Worm (Caenorhabditis elegans) whole organism, late embryonic: ENCODE measurements around the gene ilys-4.
A peak's percentile ranks its signal among the peaks of the same experiment; 100 is the strongest.

Experiments
- C08G9.2 ChIP-seq: sonication (generic microtip); optimal IDR thresholded peaks from 2 replicates; lab custom pipeline; 2016; ENCODE audit warnings: mild to moderate bottlenecking, missing genetic modification characterization, moderate library complexity, missing compliant biosample characterization
- C38D4.7 ChIP-seq: fragments of 200-800 bp; sonication (Bioruptor generic); optimal IDR thresholded peaks from 2 replicates; lab custom pipeline; 2018; ENCODE audit warnings: mild to moderate bottlenecking, missing genetic modification characterization, moderate library complexity, missing compliant biosample characterization
- F13H6.1 ChIP-seq: sonication (generic microtip); optimal IDR thresholded peaks from 2 replicates; lab custom pipeline; 2016; ENCODE audit warnings: missing genetic modification characterization, missing compliant biosample characterization
- K02D7.2 ChIP-seq: sonication (generic microtip); optimal IDR thresholded peaks from 2 replicates; lab custom pipeline; 2017; ENCODE audit warnings: mild to moderate bottlenecking, missing genetic modification characterization, missing compliant biosample characterization
- Y22D7AL.16 ChIP-seq: sonication (generic microtip); optimal IDR thresholded peaks from 2 replicates; lab custom pipeline; 2016; ENCODE audit warnings: missing genetic modification characterization, missing compliant biosample characterization
- ahr-1 ChIP-seq: sonication (generic microtip); optimal IDR thresholded peaks from 2 replicates; lab custom pipeline; 2016; ENCODE audit warnings: missing genetic modification characterization, missing compliant biosample characterization
- ceh-14 ChIP-seq: sonication (generic microtip); optimal IDR thresholded peaks from 2 replicates; lab custom pipeline; 2016; ENCODE audit warnings: missing genotype, missing genetic modification characterization, missing compliant biosample characterization
- ceh-18 ChIP-seq: sonication (generic microtip); optimal IDR thresholded peaks from 2 replicates; lab custom pipeline; 2016; ENCODE audit warnings: missing genetic modification characterization, missing compliant biosample characterization
- ceh-2 ChIP-seq: sonication (generic microtip); optimal IDR thresholded peaks from 2 replicates; lab custom pipeline; 2016; ENCODE audit warnings: missing genotype, missing genetic modification characterization, missing compliant biosample characterization
- ceh-24 ChIP-seq: sonication (generic microtip); optimal IDR thresholded peaks from 2 replicates; lab custom pipeline; 2016; ENCODE audit warnings: mild to moderate bottlenecking, missing genetic modification characterization, missing compliant biosample characterization
- ceh-31 ChIP-seq: sonication (generic microtip); optimal IDR thresholded peaks from 2 replicates; lab custom pipeline; 2016; ENCODE audit warnings: missing genetic modification characterization, missing compliant biosample characterization
- ceh-34 ChIP-seq: sonication (generic microtip); optimal IDR thresholded peaks from 2 replicates; lab custom pipeline; 2016; ENCODE audit warnings: mild to moderate bottlenecking, missing genetic modification characterization, missing compliant biosample characterization
- ceh-45 ChIP-seq: fragments of 200-800 bp; sonication (Bioruptor generic); IDR thresholded peaks from 2 replicates; pipeline ENCODE4 v1.3.6; 2022; ENCODE audit warnings: missing genetic modification reagents, missing genetic modification characterization, missing compliant biosample characterization
- ceh-9 ChIP-seq: sonication (generic microtip); optimal IDR thresholded peaks from 2 replicates; lab custom pipeline; 2016; ENCODE audit warnings: mild to moderate bottlenecking, missing genetic modification characterization, inconsistent platforms, missing compliant biosample characterization
- elt-2 ChIP-seq: sonication (generic microtip); optimal IDR thresholded peaks from 2 replicates; lab custom pipeline; 2016; ENCODE audit warnings: missing genetic modification reagents, missing genetic modification characterization, missing compliant biosample characterization
- ets-4 ChIP-seq: sonication (generic microtip); optimal IDR thresholded peaks from 2 replicates; lab custom pipeline; 2016; ENCODE audit warnings: missing genetic modification characterization, missing compliant biosample characterization
- fax-1 ChIP-seq: sonication (generic microtip); optimal IDR thresholded peaks from 2 replicates; lab custom pipeline; 2016; ENCODE audit warnings: missing genotype, missing genetic modification characterization, missing compliant biosample characterization
- fkh-6 ChIP-seq: sonication (generic microtip); optimal IDR thresholded peaks from 2 replicates; lab custom pipeline; 2016; ENCODE audit warnings: missing genetic modification characterization, missing compliant biosample characterization
- hlh-15 ChIP-seq: sonication (generic microtip); optimal IDR thresholded peaks from 2 replicates; lab custom pipeline; 2016; ENCODE audit warnings: missing genetic modification characterization, missing compliant biosample characterization
- mec-3 ChIP-seq: sonication (generic microtip); optimal IDR thresholded peaks from 2 replicates; lab custom pipeline; 2016; ENCODE audit warnings: borderline replicate concordance, missing genetic modification characterization, missing compliant biosample characterization
- nfya-1 ChIP-seq: sonication (generic microtip); optimal IDR thresholded peaks from 2 replicates; lab custom pipeline; 2017; ENCODE audit warnings: missing genetic modification characterization, mild to moderate bottlenecking, missing compliant biosample characterization, antibody characterized with exemption, moderate library complexity
- npax-4 ChIP-seq: sonication (generic microtip); optimal IDR thresholded peaks from 2 replicates; lab custom pipeline; 2016; ENCODE audit warnings: missing genetic modification characterization, missing compliant biosample characterization
- odd-2 ChIP-seq: sonication (generic microtip); optimal IDR thresholded peaks from 2 replicates; lab custom pipeline; 2017; ENCODE audit warnings: antibody characterized with exemption, mild to moderate bottlenecking, missing genetic modification characterization, missing compliant biosample characterization
- pag-3 ChIP-seq: sonication (generic microtip); optimal IDR thresholded peaks from 2 replicates; lab custom pipeline; 2016; ENCODE audit warnings: missing compliant biosample characterization, missing genetic modification characterization, borderline replicate concordance
- pat-9 ChIP-seq: fragments of 200-800 bp; sonication (Bioruptor generic); optimal IDR thresholded peaks from 2 replicates; lab custom pipeline; 2018; ENCODE audit warnings: mild to moderate bottlenecking, missing genetic modification characterization, moderate library complexity, missing compliant biosample characterization
- pha-4 ChIP-seq: fragments of 150-350 bp; optimal IDR thresholded peaks from 2 replicates; lab custom pipeline; 2018; ENCODE audit warnings: missing biosample characterization, missing genetic modification reagents, missing genetic modification characterization
- pqm-1 ChIP-seq: sonication (generic microtip); optimal IDR thresholded peaks from 2 replicates; lab custom pipeline; 2016; ENCODE audit warnings: missing genetic modification characterization, missing compliant biosample characterization
- ref-2 ChIP-seq: sonication (generic microtip); optimal IDR thresholded peaks from 2 replicates; lab custom pipeline; 2016; ENCODE audit warnings: missing genetic modification characterization, missing compliant biosample characterization
- rnt-1 ChIP-seq: sonication (generic microtip); optimal IDR thresholded peaks from 2 replicates; lab custom pipeline; 2016; ENCODE audit warnings: missing genetic modification characterization, missing compliant biosample characterization
- syd-9 ChIP-seq: sonication (generic microtip); optimal IDR thresholded peaks from 2 replicates; lab custom pipeline; 2016; ENCODE audit warnings: mild to moderate bottlenecking, missing genetic modification characterization, moderate library complexity, missing compliant biosample characterization
- tbx-2 ChIP-seq: sonication (generic microtip); optimal IDR thresholded peaks from 2 replicates; lab custom pipeline; 2016; ENCODE audit warnings: missing genetic modification characterization, missing compliant biosample characterization
- tbx-7 ChIP-seq: sonication (generic microtip); optimal IDR thresholded peaks from 2 replicates; lab custom pipeline; 2016; ENCODE audit warnings: missing genotype, missing genetic modification characterization, missing compliant biosample characterization
- ttx-3 ChIP-seq: sonication (generic microtip); optimal IDR thresholded peaks from 2 replicates; lab custom pipeline; 2016; ENCODE audit warnings: missing genetic modification reagents, missing genetic modification characterization, missing compliant biosample characterization
- unc-3 ChIP-seq, 2 experiments: fragments of 200-800 bp in 1 of 2; sonication (Bioruptor generic) in 1 of 2; sonication (generic microtip) in 1 of 2; conservative IDR thresholded peaks in 1 of 2; optimal IDR thresholded peaks in 1 of 2; 2 replicates each; pipeline versions ENCODE4 v1.3.6 to Lab custom; 2016 to 2022; ENCODE audit warnings: missing compliant biosample characterization in 2 of 2, missing genetic modification characterization in 2 of 2, missing genetic modification reagents in 1 of 2
- unc-42 ChIP-seq: sonication (generic microtip); optimal IDR thresholded peaks from 2 replicates; lab custom pipeline; 2016; ENCODE audit warnings: missing genotype, missing genetic modification characterization, missing compliant biosample characterization
- unc-86 ChIP-seq: sonication (generic microtip); optimal IDR thresholded peaks from 2 replicates; lab custom pipeline; 2016; ENCODE audit warnings: missing genetic modification characterization, missing compliant biosample characterization
- zip-5 ChIP-seq: sonication (generic microtip); optimal IDR thresholded peaks from 2 replicates; lab custom pipeline; 2016; ENCODE audit warnings: missing genetic modification characterization, missing compliant biosample characterization
- ztf-16 ChIP-seq: sonication (generic microtip); optimal IDR thresholded peaks from 2 replicates; lab custom pipeline; 2017; ENCODE audit warnings: missing genetic modification characterization, missing compliant biosample characterization

ilys-4 gene

DNA sequence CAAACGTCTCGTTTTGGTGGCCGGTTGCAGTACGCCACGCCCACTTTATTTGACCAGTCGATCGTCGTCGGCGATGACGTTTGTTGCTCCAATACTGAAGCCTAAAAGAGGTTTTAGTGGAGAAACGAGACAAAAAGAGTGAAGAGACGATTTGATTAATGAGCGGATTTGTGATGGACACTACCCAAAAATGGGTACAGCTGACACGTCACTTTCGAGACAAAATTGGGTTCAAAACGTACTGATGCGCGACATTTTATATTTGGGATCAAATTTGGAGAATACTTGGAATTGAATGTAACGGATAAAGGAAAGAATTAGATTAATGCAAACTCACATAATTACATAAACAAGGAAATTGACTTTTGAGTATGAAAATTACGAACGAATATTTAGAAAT, at the start of gene ilys-4:
ilys-4 (minus strand) TSS at position 101 of the 400 bp plus-strand sequence.
- TF ChIP-seq ceh-24 = no peak
- no peak for TF ChIP-seq fkh-6
- TF ChIP-seq ceh-9 (tag; lab: Kevin White, UChicago) = no peak
- no peak for TF ChIP-seq pqm-1 (tag; lab: Kevin White, UChicago)
- no peak for TF ChIP-seq mec-3 (tag; lab: Kevin White, UChicago)
- no peak for TF ChIP-seq syd-9
- TF ChIP-seq ceh-14 (tag; lab: Kevin White, UChicago) = no peak
- TF ChIP-seq pat-9 (tag; lab: Kevin White, UChicago) = no peak
- no peak for TF ChIP-seq odd-2 (tag; lab: Kevin White, UChicago)
- no peak for TF ChIP-seq Y22D7AL.16 (tag; lab: Kevin White, UChicago)
- no peak for TF ChIP-seq ceh-31 (tag; lab: Kevin White, UChicago)
- no peak for TF ChIP-seq pag-3 (tag; lab: Kevin White, UChicago)
- TF ChIP-seq pha-4 (tag; lab: Kevin White, UChicago) = no peak
- no peak for TF ChIP-seq npax-4
- TF ChIP-seq unc-86 = no peak
- no peak for TF ChIP-seq F13H6.1 (tag; lab: Kevin White, UChicago)
- no peak for TF ChIP-seq ceh-18 (tag; lab: Kevin White, UChicago)
- TF ChIP-seq K02D7.2 = no peak
- TF ChIP-seq C38D4.7 = no peak
- TF ChIP-seq ztf-16 (tag; lab: Kevin White, UChicago) = no peak

DNA sequence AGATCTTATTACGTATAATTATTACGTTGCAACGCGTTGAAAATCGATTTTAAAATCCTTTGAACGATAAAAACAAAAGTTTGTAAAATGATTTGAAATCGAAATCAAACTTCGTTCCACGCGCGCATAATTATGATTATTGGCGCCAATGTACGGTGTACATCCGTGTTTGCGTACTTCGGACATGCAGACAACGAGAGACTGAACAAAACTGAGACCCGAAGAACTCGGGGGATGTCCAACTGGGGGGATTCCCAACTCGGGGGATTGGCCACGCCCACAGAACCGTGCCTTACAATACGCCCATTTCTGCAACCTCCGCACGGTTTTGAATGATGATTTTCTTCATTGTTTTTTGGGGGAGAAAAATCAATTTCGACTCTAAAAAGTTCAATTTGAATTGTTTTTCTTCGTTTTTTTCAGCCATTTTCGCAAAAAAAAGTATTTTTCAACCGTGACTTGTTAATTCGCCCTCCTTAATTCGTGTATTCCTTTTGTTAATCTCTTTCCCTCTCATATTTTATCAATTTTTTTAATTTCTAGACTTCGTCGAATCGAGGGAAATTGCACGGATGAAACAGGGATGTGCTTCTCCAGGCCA, 49.7 kb upstream of the ilys-4 start, which contains the start of gene F20D12.12:
F20D12.12 (plus strand) TSS at position 542 of the 601 bp plus-strand sequence.
- TF ChIP-seq F13H6.1 (tag; lab: Kevin White, UChicago) (peak; percentile 50), ceh-31 (tag; lab: Kevin White, UChicago) (peak; percentile 85), hlh-15 (peak; percentile 4), unc-86 (peak; percentile 32), tbx-7 (tag; lab: Kevin White, UChicago) (peak; percentile 64), unc-3 (GFP tag; conservative IDR thresholded peaks at IDR 0.05; lab: Robert Waterston, UW) (peak; percentile 34; the same call in 1 of the 2 replicates), unc-3 (tag; optimal IDR thresholded peaks at IDR 0.05; lab: Kevin White, UChicago) (peak; percentile 32), mec-3 (tag; lab: Kevin White, UChicago) (peak; percentile 22), rnt-1 (tag; lab: Kevin White, UChicago) (peak; percentile 79), fax-1 (tag; lab: Kevin White, UChicago) (peak; percentile 46), C08G9.2 (tag; lab: Kevin White, UChicago) (peak; percentile 66), unc-42 (peak; percentile 67), ceh-45 (GFP tag; lab: Robert Waterston, UW) (peak; percentile 58; the same call in 1 of the 2 replicates), elt-2 (tag; lab: Kevin White, UChicago) (peak; percentile 44), zip-5 (tag; lab: Kevin White, UChicago) (peak; percentile 51), nfya-1 (tag; lab: Kevin White, UChicago) (peak; percentile 72), ets-4 (peak; percentile 56), ceh-34 (peak; percentile 72), tbx-2 (tag; lab: Kevin White, UChicago) (peak; percentile 81), ceh-14 (tag; lab: Kevin White, UChicago) (peak; percentile 68), ref-2 (tag; lab: Kevin White, UChicago) (peak; percentile 68), ceh-2 (tag; lab: Kevin White, UChicago) (peak; percentile 45), ttx-3 (tag; lab: Kevin White, UChicago) (peak; percentile 46), ahr-1 (tag; lab: Kevin White, UChicago) (peak; percentile 14), fkh-6 (peak; percentile 31), ceh-18 (tag; lab: Kevin White, UChicago) (peak; percentile 76)
